Fruit fly (Drosophila melanogaster) whole organism, wandering third instar larva: ENCODE data around the gene Uggt.

Experiments
- CG32264 ChIP-seq: fragments of 200-800 bp; sonication (Bioruptor generic); optimal IDR thresholded peaks from 2 replicates; lab custom pipeline; 2016; ENCODE audit warnings: missing biosample characterization, missing genetic modification characterization
- CG9705 ChIP-seq: fragments of 200-800 bp; sonication (Bioruptor generic); optimal IDR thresholded peaks from 2 replicates; lab custom pipeline; 2018; ENCODE audit warnings: missing biosample characterization, mild to moderate bottlenecking, missing genetic modification characterization
- Hr78 ChIP-seq: fragments of >200 bp; optimal IDR thresholded peaks from 2 replicates; lab custom pipeline; 2017; ENCODE audit warnings: missing biosample characterization, missing genetic modification characterization
- OdsH ChIP-seq: fragments of 200-800 bp; sonication (Bioruptor generic); optimal IDR thresholded peaks from 2 replicates; lab custom pipeline; 2016; ENCODE audit warnings: missing biosample characterization, mild to moderate bottlenecking, missing genetic modification characterization
- Vsx2 ChIP-seq: fragments of 200-300, 225-300 bp; sonication (Bioruptor generic); optimal IDR thresholded peaks from 2 replicates; lab custom pipeline; 2018; ENCODE audit warnings: missing biosample characterization, missing genetic modification characterization; ENCODE audit not compliant: partially characterized antibody
- brk ChIP-seq: fragments of 200-800 bp; sonication (Bioruptor generic); optimal IDR thresholded peaks from 2 replicates; lab custom pipeline; 2016; ENCODE audit warnings: missing biosample characterization, mild to moderate bottlenecking, missing genetic modification characterization
- ey ChIP-seq: fragments of 200-800 bp; sonication (Bioruptor generic); optimal IDR thresholded peaks from 2 replicates; lab custom pipeline; 2016; ENCODE audit warnings: missing biosample characterization, missing genetic modification characterization
- fru ChIP-seq: fragments of 200-800 bp; sonication (Bioruptor generic); optimal IDR thresholded peaks from 3 replicates; lab custom pipeline; 2016; ENCODE audit warnings: missing biosample characterization, mild to moderate bottlenecking, missing genetic modification characterization
- h ChIP-seq: fragments of 200-800 bp; sonication (Bioruptor generic); optimal IDR thresholded peaks from 3 replicates; lab custom pipeline; 2016; ENCODE audit warnings: missing biosample characterization, mild to moderate bottlenecking, missing genetic modification characterization
- jim ChIP-seq: fragments of 175-275, 200-325 bp; sonication (Bioruptor generic); optimal IDR thresholded peaks from 2 replicates; lab custom pipeline; 2016; ENCODE audit warnings: missing biosample characterization, mild to moderate bottlenecking, missing genetic modification characterization
- lola ChIP-seq: fragments of >200 bp; optimal IDR thresholded peaks from 2 replicates; lab custom pipeline; 2017; ENCODE audit warnings: missing biosample characterization, missing genetic modification characterization
- tai ChIP-seq: sonication (Bioruptor generic); optimal IDR thresholded peaks from 2 replicates; lab custom pipeline; 2016; ENCODE audit warnings: missing biosample characterization, missing genetic modification characterization
- usp ChIP-seq: fragments of >200 bp; optimal IDR thresholded peaks from 2 replicates; lab custom pipeline; 2017; ENCODE audit warnings: missing biosample characterization, missing genetic modification characterization

DNA sequence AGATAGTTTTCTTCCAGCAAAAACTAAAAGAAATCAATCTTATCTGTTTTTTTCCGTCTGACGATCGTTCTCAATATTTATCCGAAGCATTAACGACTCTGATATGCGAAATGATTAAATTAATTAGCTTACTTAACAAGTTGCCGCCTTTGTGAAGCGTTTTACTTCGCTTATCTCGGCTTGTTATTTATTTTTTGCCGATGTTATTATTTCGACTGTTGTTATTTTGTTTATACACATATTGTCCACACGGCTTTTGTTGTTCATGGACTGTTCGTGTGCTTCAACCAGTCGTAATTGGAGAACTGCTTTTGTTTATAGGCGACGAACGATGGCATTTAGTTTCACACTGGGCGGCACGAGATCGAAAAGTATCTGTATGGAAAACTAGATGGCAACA is 39.3 kb upstream of the Uggt start:
- TF ChIP-seq Hr78 (GFP tag; lab: Kevin White, UChicago), result no peak
- TF ChIP-seq brk (GFP tag; lab: Kevin White, UChicago), result no peak
- no peak for TF ChIP-seq CG9705 (GFP tag; lab: Kevin White, UChicago)
- peak; percentile 24 for TF ChIP-seq h (GFP tag; lab: Kevin White, UChicago)
- no peak for TF ChIP-seq CG32264 (GFP tag; lab: Kevin White, UChicago)
- no peak for TF ChIP-seq ey
- no peak for TF ChIP-seq fru (GFP tag; lab: Kevin White, UChicago)
- TF ChIP-seq Vsx2 (GFP tag; lab: Kevin White, UChicago), result peak; percentile 64
- TF ChIP-seq usp (GFP tag; lab: Kevin White, UChicago), result no peak
- TF ChIP-seq jim (GFP tag; lab: Kevin White, UChicago), result no peak
- TF ChIP-seq OdsH (GFP tag; lab: Kevin White, UChicago), result peak; percentile 25
- TF ChIP-seq lola (GFP tag; lab: Kevin White, UChicago), result no peak
- peak; percentile 62 for TF ChIP-seq tai (GFP tag; lab: Kevin White, UChicago)
